Fruit fly (Drosophila melanogaster) whole organism, wandering third instar larva: ENCODE results near the gene Lon.

Experiments used
- CG9705 ChIP-seq: fragments of 200-800 bp; sonication (Bioruptor generic); optimal IDR thresholded peaks from 2 replicates; lab custom pipeline; 2018; ENCODE audit warnings: missing biosample characterization, mild to moderate bottlenecking, missing genetic modification characterization
- Dif ChIP-seq: fragments of 200-275, 200-300 bp; sonication (Bioruptor generic); optimal IDR thresholded peaks from 2 replicates; lab custom pipeline; 2018; ENCODE audit warnings: missing biosample characterization, missing genetic modification characterization; ENCODE audit not compliant: partially characterized antibody
- Hr83 ChIP-seq: fragments of 200-300 bp; sonication (Bioruptor generic); optimal IDR thresholded peaks from 2 replicates; lab custom pipeline; 2016; ENCODE audit warnings: missing biosample characterization, mild to moderate bottlenecking, missing genetic modification characterization, moderate library complexity; ENCODE audit not compliant: poor library complexity, severe bottlenecking
- Jra ChIP-seq: sonication (Bioruptor generic); optimal IDR thresholded peaks from 2 replicates; lab custom pipeline; 2016; ENCODE audit warnings: missing biosample characterization, missing genetic modification characterization
- Mio ChIP-seq: sonication (Bioruptor generic); optimal IDR thresholded peaks from 2 replicates; lab custom pipeline; 2016; ENCODE audit warnings: missing biosample characterization, missing genetic modification characterization
- foxo ChIP-seq, 2 experiments: fragments of 200-800 bp; sonication (Bioruptor generic); optimal IDR thresholded peaks; 2 replicates in 1 of 2; 3 replicates in 1 of 2; lab custom pipeline; 2016 to 2017; ENCODE audit warnings: missing biosample characterization in 2 of 2, missing genetic modification characterization in 2 of 2
- fru ChIP-seq: fragments of 200-800 bp; sonication (Bioruptor generic); optimal IDR thresholded peaks from 3 replicates; lab custom pipeline; 2016; ENCODE audit warnings: missing biosample characterization, mild to moderate bottlenecking, missing genetic modification characterization
- psq ChIP-seq: fragments of 200-800 bp; sonication (Bioruptor generic); optimal IDR thresholded peaks from 3 replicates; lab custom pipeline; 2017; ENCODE audit warnings: missing biosample characterization, mild to moderate bottlenecking, missing genetic modification characterization, moderate library complexity
- rgr ChIP-seq: fragments of 200-800 bp; sonication (Bioruptor generic); optimal IDR thresholded peaks from 3 replicates; lab custom pipeline; 2016; ENCODE audit warnings: missing biosample characterization, mild to moderate bottlenecking, missing genetic modification characterization
- sage ChIP-seq: fragments of 200-800 bp; sonication (Bioruptor generic); optimal IDR thresholded peaks from 2 replicates; lab custom pipeline; 2016; ENCODE audit warnings: missing biosample characterization, mild to moderate bottlenecking, missing genetic modification characterization
- woc ChIP-seq: sonication (Bioruptor generic); optimal IDR thresholded peaks from 2 replicates; lab custom pipeline; 2016; ENCODE audit warnings: missing biosample characterization, mild to moderate bottlenecking, missing genetic modification characterization

Gene Lon

dm6 chr3L:19559171-19559570, 52.8 kb downstream of the Lon start:
- TF ChIP-seq fru (GFP tag; lab: Kevin White, UChicago) (no peak), psq (GFP tag; lab: Kevin White, UChicago) (no peak)

- no peak for TF ChIP-seq Dif (GFP tag; lab: Kevin White, UChicago)
- TF ChIP-seq foxo (GFP tag; optimal IDR thresholded peaks at IDR 0.05; lab: Kevin White, UChicago), result no peak
- TF ChIP-seq fru (GFP tag; lab: Kevin White, UChicago), result no peak
- TF ChIP-seq Mio, result no peak
These were observed 53.3 kb downstream of the Lon start for dm6 chr3L:19558674-19559073.

- TF ChIP-seq CG9705 (GFP tag; lab: Kevin White, UChicago), result no peak
- TF ChIP-seq sage (GFP tag; lab: Kevin White, UChicago), result peak; percentile 35
- TF ChIP-seq Hr83, result peak; percentile 1
- TF ChIP-seq Jra (GFP tag; lab: Kevin White, UChicago), result peak; percentile 27
- TF ChIP-seq Dif (GFP tag; lab: Kevin White, UChicago), result peak; percentile 39
- TF ChIP-seq fru (GFP tag; lab: Kevin White, UChicago), result peak; percentile 49
- peak; percentile 17 for TF ChIP-seq woc (GFP tag; lab: Kevin White, UChicago)
- TF ChIP-seq psq (GFP tag; lab: Kevin White, UChicago), result peak; percentile 0
- TF ChIP-seq rgr, result no peak
These were observed 54.0 kb downstream of the Lon start for dm6 chr3L:19557996-19558375.
